Worm (Caenorhabditis elegans): ENCODE data around the gene W06F12.2.

Gene W06F12.2

ce11 chrIII:13772876-13773275 is 41.4 kb upstream of the W06F12.2 start, which contains the start of gene mdt-29:
TSS of gene mdt-29 (plus strand) at chrIII:13773176.
- no peak for TF ChIP-seq efl-1 (optimal IDR thresholded peaks at IDR 0.05)
- TF ChIP-seq efl-1 (GFP tag; optimal IDR thresholded peaks at IDR 0.05 in 1 of 2) = peak in 1 of 2 experiments; percentile 15
- TF ChIP-seq snpc-4 (tag; optimal IDR thresholded peaks at IDR 0.05) = no peak

ce11 chrIII:13771145-13771544 is 39.7 kb upstream of the W06F12.2 start, which contains the start of the genes cyk-4 and pdr-1:
TSS of gene cyk-4 (minus strand) at chrIII:13771224.
TSS of gene pdr-1 (plus strand) at chrIII:13771513.
- TF ChIP-seq fkh-4 (tag; optimal IDR thresholded peaks at IDR 0.05; ENCODE audit: borderline replicate concordance) (no peak), egl-13 (tag; optimal IDR thresholded peaks at IDR 0.05) (no peak), skn-1 (tag; optimal IDR thresholded peaks at IDR 0.05) (peak; percentile 75), C16A3.4 (tag; optimal IDR thresholded peaks at IDR 0.05) (peak; percentile 75), unc-86 (tag; optimal IDR thresholded peaks at IDR 0.05) (no peak), elt-3 (tag; optimal IDR thresholded peaks at IDR 0.05) (peak in 1 of 6 experiments; percentile 65), ceh-82 (tag; optimal IDR thresholded peaks at IDR 0.05) (peak; percentile 41 to 85 (median 50)), unc-130 (tag; optimal IDR thresholded peaks at IDR 0.05) (no peak), ces-1 (GFP tag; optimal IDR thresholded peaks at IDR 0.05) (no peak), snpc-4 (tag; optimal IDR thresholded peaks at IDR 0.05) (no peak), ztf-4 (tag; optimal IDR thresholded peaks at IDR 0.05) (no peak), lin-15B (tag; optimal IDR thresholded peaks at IDR 0.05) (peak; percentile 83), pqm-1 (tag; optimal IDR thresholded peaks at IDR 0.05) (no peak), lin-39 (tag; optimal IDR thresholded peaks at IDR 0.05) (no peak), dpl-1 (GFP tag; optimal IDR thresholded peaks at IDR 0.05) (peak; percentile 79 to 88 (median 82)), mef-2 (tag; optimal IDR thresholded peaks at IDR 0.05) (no peak), jun-1 (tag; optimal IDR thresholded peaks at IDR 0.05) (no peak), fos-1 (tag; optimal IDR thresholded peaks at IDR 0.05) (peak; percentile 30), nhr-19 (GFP tag; conservative IDR thresholded peaks at IDR 0.05) (0 out of 2 replicates have a peak, but pooled peaks have one; percentile 37), rnt-1 (tag; optimal IDR thresholded peaks at IDR 0.05) (peak; percentile 68), ceh-88 (GFP tag; IDR thresholded peaks at IDR 0.05) (no peak), C34B4.2 (tag; optimal IDR thresholded peaks at IDR 0.05) (no peak), snu-23 (GFP tag; optimal IDR thresholded peaks at IDR 0.05) (peak; percentile 67), F16B12.6 (tag; optimal IDR thresholded peaks at IDR 0.05) (peak; percentile 43), unc-98 (GFP tag; IDR thresholded peaks at IDR 0.05) (no peak), nhr-77 (tag; optimal IDR thresholded peaks at IDR 0.05) (peak; percentile 16), lin-35 (GFP tag; optimal IDR thresholded peaks at IDR 0.05) (peak; percentile 87 to 94), mdl-1 (tag; optimal IDR thresholded peaks at IDR 0.05) (peak in 1 of 2 experiments; percentile 53), efl-1 (optimal IDR thresholded peaks at IDR 0.05) (peak; percentile 73 to 88), efl-1 (GFP tag; optimal IDR thresholded peaks at IDR 0.05 in 1 of 2) (peak; percentile 88 to 98), nhr-20 (tag; optimal IDR thresholded peaks at IDR 0.05) (peak; percentile 49), tbx-2 (tag; optimal IDR thresholded peaks at IDR 0.05) (peak; percentile 54), nhr-28 (tag; optimal IDR thresholded peaks at IDR 0.05) (no peak), nhr-90 (tag; optimal IDR thresholded peaks at IDR 0.05; ENCODE audit: poor library complexity) (peak; percentile 19), sptf-1 (tag; optimal IDR thresholded peaks at IDR 0.05) (no peak), lsy-2 (tag; optimal IDR thresholded peaks at IDR 0.05) (peak; percentile 58 to 86), Y116A8C.19 (tag; optimal IDR thresholded peaks at IDR 0.05; ENCODE audit: borderline replicate concordance) (no peak), isw-1 (GFP tag; IDR thresholded peaks at IDR 0.05) (peak; percentile 46), fkh-8 (tag; optimal IDR thresholded peaks at IDR 0.05) (peak; percentile 60), xbp-1 (tag; optimal IDR thresholded peaks at IDR 0.05) (peak; percentile 30), lin-13 (GFP tag; optimal IDR thresholded peaks at IDR 0.05) (peak; percentile 13), grh-1 (GFP tag; IDR thresholded peaks at IDR 0.05) (no peak), nhr-71 (tag; optimal IDR thresholded peaks at IDR 0.05) (no peak)

All from whole organism, L1 larva.